Worm (Caenorhabditis elegans): Measurements from ENCODE around the gene sre-56.

DNA sequence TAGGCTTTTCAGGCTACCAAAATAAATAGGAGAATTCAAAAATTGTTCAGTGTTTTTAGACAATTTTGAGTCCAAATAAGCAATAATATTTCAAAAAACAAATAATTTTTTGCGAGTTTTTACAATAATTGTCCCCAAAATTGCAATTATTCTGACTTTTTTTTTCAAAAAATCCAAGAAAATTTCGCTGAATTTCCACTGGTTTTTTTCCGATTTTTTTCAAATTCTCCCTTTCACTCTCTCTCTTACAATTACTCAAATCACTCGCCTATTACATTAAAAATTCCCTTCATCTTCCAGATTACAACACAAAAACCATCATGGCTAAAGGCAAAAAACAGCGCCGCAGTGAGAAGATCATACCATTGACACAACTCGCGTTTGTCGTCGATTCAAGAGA is 35.2 kb upstream of the sre-56 start, which contains the start of gene Y57A10A.31:
- TF ChIP-seq elt-2 (tag; optimal IDR thresholded peaks at IDR 0.05) (no peak), ceh-48 (tag; optimal IDR thresholded peaks at IDR 0.05) (no peak), pha-2 (tag; optimal IDR thresholded peaks at IDR 0.05) (no peak), pqm-1 (tag; optimal IDR thresholded peaks at IDR 0.05) (no peak), ama-1 (optimal IDR thresholded peaks at IDR 0.05) (no peak), pha-4 (tag; optimal IDR thresholded peaks at IDR 0.05) (no peak), ceh-30 (tag; optimal IDR thresholded peaks at IDR 0.05) (no peak), K09A11.1 (tag; optimal IDR thresholded peaks at IDR 0.05; ENCODE audit: insufficient read depth) (no peak), ets-4 (tag; optimal IDR thresholded peaks at IDR 0.05) (no peak), unc-42 (tag; optimal IDR thresholded peaks at IDR 0.05) (no peak), unc-55 (GFP tag; optimal IDR thresholded peaks at IDR 0.05) (no peak), ref-2 (tag; optimal IDR thresholded peaks at IDR 0.05) (no peak), syd-9 (tag; optimal IDR thresholded peaks at IDR 0.05) (no peak), nfya-1 (tag; optimal IDR thresholded peaks at IDR 0.05) (no peak)

Measured in whole organism, late embryonic.